Worm (Caenorhabditis elegans): ENCODE data around the gene cyp-37A1.

DNA sequence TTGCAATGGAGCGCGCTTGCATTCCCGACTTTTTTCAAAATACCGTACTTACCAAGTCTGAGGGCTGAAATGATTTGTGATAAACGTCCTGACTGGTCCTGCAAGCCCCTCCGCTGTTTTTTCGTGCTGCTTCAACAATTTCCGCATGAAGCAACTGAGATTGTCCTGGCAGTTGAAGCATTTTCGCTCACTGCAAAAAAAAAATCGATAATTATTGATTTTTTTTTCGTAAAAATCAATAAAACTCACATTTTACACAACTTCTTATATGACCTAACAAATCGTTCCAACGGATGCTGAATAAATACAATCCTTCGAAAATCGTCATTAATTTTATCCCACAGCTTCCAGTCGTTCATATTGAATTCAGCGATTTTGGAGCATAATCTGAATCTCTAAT lies 2.1 kb upstream of the cyp-37A1 start:
- no peak for TF ChIP-seq rnt-1 (tag; optimal IDR thresholded peaks at IDR 0.05)
- no peak for TF ChIP-seq pax-1 (tag; optimal IDR thresholded peaks at IDR 0.05)
- no peak for TF ChIP-seq ceh-9 (tag; optimal IDR thresholded peaks at IDR 0.05)
- no peak for TF ChIP-seq sox-4 (tag; optimal IDR thresholded peaks at IDR 0.05)
- no peak for TF ChIP-seq ets-4 (tag; optimal IDR thresholded peaks at IDR 0.05)
- no peak for TF ChIP-seq unc-55 (GFP tag; optimal IDR thresholded peaks at IDR 0.05)
- TF ChIP-seq elt-2 (tag; optimal IDR thresholded peaks at IDR 0.05) = no peak
- TF ChIP-seq ttx-3 (tag; optimal IDR thresholded peaks at IDR 0.05) = no peak
- TF ChIP-seq T23F11.4 (GFP tag; optimal IDR thresholded peaks at IDR 0.05) = no peak
- TF ChIP-seq K02D7.2 (tag; optimal IDR thresholded peaks at IDR 0.05) = no peak
- TF ChIP-seq nhr-11 (tag; optimal IDR thresholded peaks at IDR 0.05) = no peak
- no peak for TF ChIP-seq fkh-10 (GFP tag; optimal IDR thresholded peaks at IDR 0.05)
- no peak for TF ChIP-seq ceh-22 (tag; optimal IDR thresholded peaks at IDR 0.05)
- no peak for TF ChIP-seq mec-3 (tag; optimal IDR thresholded peaks at IDR 0.05; ENCODE audit: borderline replicate concordance)

Data from whole organism, late embryonic.